Worm (Caenorhabditis elegans): Measurements from ENCODE around the gene str-158.

ce11 chrIV:4937647-4938046, 19.8 kb downstream of the str-158 start, which contains the start of gene fbxa-86:
- no peak for TF ChIP-seq klf-2 (GFP tag; conservative IDR thresholded peaks at IDR 0.05)
- no peak for TF ChIP-seq cog-1 (tag; optimal IDR thresholded peaks at IDR 0.05)
- no peak for TF ChIP-seq flt-1 (GFP tag; IDR thresholded peaks at IDR 0.05)
- no peak for TF ChIP-seq ztf-29 (GFP tag; IDR thresholded peaks at IDR 0.05)
- TF ChIP-seq med-1 (GFP tag; optimal IDR thresholded peaks at IDR 0.05; ENCODE audit: insufficient read depth), result no peak
- no peak for TF ChIP-seq T22C8.4 (GFP tag; IDR thresholded peaks at IDR 0.05)
- no peak for TF ChIP-seq tab-1 (GFP tag; IDR thresholded peaks at IDR 0.05)
- TF ChIP-seq ref-1 (GFP tag; conservative IDR thresholded peaks at IDR 0.05), result no peak
- TF ChIP-seq ztf-23 (GFP tag; IDR thresholded peaks at IDR 0.05), result no peak
